Worm (Caenorhabditis elegans): ENCODE results near the gene R05G9.5.

DNA sequence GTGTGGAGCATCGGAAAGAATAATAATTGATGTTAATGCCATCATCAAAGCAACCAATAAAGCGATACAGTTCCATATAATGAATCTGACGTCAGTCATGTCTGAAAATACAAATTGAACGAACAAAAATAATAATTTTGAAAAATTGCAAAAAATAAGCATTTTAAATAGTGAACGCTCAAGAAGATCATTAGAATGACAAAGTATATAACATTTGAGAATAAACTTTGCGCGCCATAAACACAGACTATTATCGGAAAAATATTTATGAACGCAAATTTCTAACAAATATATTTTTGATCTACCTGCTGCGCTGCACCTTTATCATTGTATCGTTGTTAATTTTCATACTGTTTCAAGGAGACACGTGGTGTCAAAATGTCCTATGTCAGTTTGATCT lies 1.4 kb upstream of the R05G9.5 start, which contains the start of gene R05G9.3:
- TF ChIP-seq nhr-11 (tag; optimal IDR thresholded peaks at IDR 0.05) (no peak), unc-55 (GFP tag; optimal IDR thresholded peaks at IDR 0.05) (no peak), F13H6.1 (tag; optimal IDR thresholded peaks at IDR 0.05) (no peak)
